Worm (Caenorhabditis elegans) whole organism, L2 larva: ENCODE measurements around the gene elo-9.

ENCODE experiments used
- C34F6.9 ChIP-seq: fragments of 150-350 bp; optimal IDR thresholded peaks from 2 replicates; lab custom pipeline; 2014; ENCODE audit warnings: missing biosample characterization, missing genetic modification characterization
- R02D3.7 ChIP-seq: fragments of 150-350 bp; optimal IDR thresholded peaks from 2 replicates; lab custom pipeline; 2014; ENCODE audit warnings: missing biosample characterization, missing genetic modification characterization
- Y55F3AM.14 ChIP-seq: fragments of 200-800 bp; sonication (Bioruptor generic); optimal IDR thresholded peaks from 2 replicates; lab custom pipeline; 2018; ENCODE audit warnings: mild to moderate bottlenecking, missing genetic modification characterization, missing compliant biosample characterization
- ZK546.5 ChIP-seq: sonication (generic microtip); optimal IDR thresholded peaks from 2 replicates; lab custom pipeline; 2017; ENCODE audit warnings: missing biosample characterization, missing genetic modification characterization
- aly-2 ChIP-seq: fragments of 150-350 bp; optimal IDR thresholded peaks from 2 replicates; lab custom pipeline; 2014; ENCODE audit warnings: missing biosample characterization, missing genetic modification characterization
- ama-1 ChIP-seq: fragments of 150-350 bp; optimal IDR thresholded peaks from 2 replicates; lab custom pipeline; 2018; ENCODE audit warnings: inconsistent platforms
- ceh-16 ChIP-seq: fragments of 150-350 bp; optimal IDR thresholded peaks from 2 replicates; lab custom pipeline; 2014; ENCODE audit warnings: missing biosample characterization, missing genetic modification characterization
- dmd-4 ChIP-seq: sonication (generic microtip); optimal IDR thresholded peaks from 2 replicates; lab custom pipeline; 2017; ENCODE audit warnings: missing biosample characterization, missing genetic modification characterization
- egl-27 ChIP-seq: sonication (generic microtip); optimal IDR thresholded peaks from 3 replicates; lab custom pipeline; 2017; ENCODE audit warnings: missing biosample characterization, missing genetic modification reagents, missing genetic modification characterization
- elt-1 ChIP-seq: fragments of 150-350 bp; optimal IDR thresholded peaks from 2 replicates; lab custom pipeline; 2014; ENCODE audit warnings: missing biosample characterization, missing genetic modification characterization
- fos-1 ChIP-seq: fragments of 150-350 bp; optimal IDR thresholded peaks from 2 replicates; lab custom pipeline; 2014; ENCODE audit warnings: missing biosample characterization, missing genetic modification characterization
- lin-39 ChIP-seq: fragments of 150-350 bp; optimal IDR thresholded peaks from 2 replicates; lab custom pipeline; 2014; ENCODE audit warnings: missing biosample characterization, missing genetic modification reagents, missing genetic modification characterization
- lsy-2 ChIP-seq, 2 experiments: fragments of 150-350 bp in 1 of 2; sonication (generic microtip) in 1 of 2; optimal IDR thresholded peaks; 2 replicates each; lab custom pipeline; 2014 to 2017; ENCODE audit warnings: missing biosample characterization in 2 of 2, missing genetic modification characterization in 2 of 2
- mab-5 ChIP-seq: fragments of 150-350 bp; optimal IDR thresholded peaks from 2 replicates; lab custom pipeline; 2014; ENCODE audit warnings: missing biosample characterization, missing genetic modification characterization
- mdl-1 ChIP-seq, 2 experiments: fragments of 150-350 bp in 1 of 2; sonication (generic microtip) in 1 of 2; optimal IDR thresholded peaks; 2 replicates each; lab custom pipeline; 2017; ENCODE audit warnings: missing biosample characterization in 2 of 2, missing genetic modification characterization in 2 of 2
- nhr-10 ChIP-seq: sonication (generic microtip); optimal IDR thresholded peaks from 2 replicates; lab custom pipeline; 2017; ENCODE audit warnings: missing biosample characterization, missing genetic modification characterization
- nhr-11 ChIP-seq: fragments of 150-350 bp; optimal IDR thresholded peaks from 2 replicates; lab custom pipeline; 2014; ENCODE audit warnings: missing biosample characterization, missing genetic modification characterization
- nhr-12 ChIP-seq: fragments of 150-350 bp; optimal IDR thresholded peaks from 2 replicates; lab custom pipeline; 2014; ENCODE audit warnings: missing biosample characterization, missing genetic modification characterization
- nhr-129 ChIP-seq: fragments of 150-350 bp; optimal IDR thresholded peaks from 2 replicates; lab custom pipeline; 2014; ENCODE audit warnings: missing biosample characterization, missing genetic modification characterization
- nhr-21 ChIP-seq: fragments of 150-350 bp; optimal IDR thresholded peaks from 2 replicates; lab custom pipeline; 2014; ENCODE audit warnings: missing biosample characterization, missing genetic modification characterization
- nhr-23 ChIP-seq: fragments of 150-350 bp; optimal IDR thresholded peaks from 2 replicates; lab custom pipeline; 2014; ENCODE audit warnings: missing biosample characterization, missing genetic modification reagents, missing genetic modification characterization
- nhr-25 ChIP-seq: fragments of 150-350 bp; sonication (generic microtip); optimal IDR thresholded peaks from 3 replicates; lab custom pipeline; 2014; ENCODE audit warnings: missing biosample characterization, missing genetic modification characterization
- nhr-77 ChIP-seq: fragments of 150-350 bp; optimal IDR thresholded peaks from 2 replicates; lab custom pipeline; 2014; ENCODE audit warnings: missing biosample characterization, missing genetic modification characterization
- peb-1 ChIP-seq: fragments of 150-350 bp; optimal IDR thresholded peaks from 2 replicates; lab custom pipeline; 2014; ENCODE audit warnings: missing biosample characterization, missing genetic modification characterization
- skn-1 ChIP-seq: sonication (generic microtip); optimal IDR thresholded peaks from 2 replicates; lab custom pipeline; 2017; ENCODE audit warnings: missing biosample characterization, missing genetic modification characterization
- sma-3 ChIP-seq: sonication (generic microtip); optimal IDR thresholded peaks from 2 replicates; lab custom pipeline; 2016; ENCODE audit warnings: missing genetic modification reagents, missing genetic modification characterization, missing compliant biosample characterization
- sma-9 ChIP-seq, 2 experiments: fragments of 150-350 bp in 1 of 2; sonication (generic microtip) in 1 of 2; optimal IDR thresholded peaks; 2 replicates each; lab custom pipeline; 2014 to 2016; ENCODE audit warnings: missing genetic modification characterization in 2 of 2, mild to moderate bottlenecking in 1 of 2, missing biosample characterization in 1 of 2, missing compliant biosample characterization in 1 of 2, missing genetic modification reagents in 1 of 2, moderate library complexity in 1 of 2
- snpc-4 ChIP-seq: fragments of 150-350 bp; optimal IDR thresholded peaks from 2 replicates; lab custom pipeline; 2014; ENCODE audit warnings: missing biosample characterization, missing genetic modification characterization
- unc-55 ChIP-seq: fragments of 150-350 bp; sonication (generic microtip); optimal IDR thresholded peaks from 3 replicates; lab custom pipeline; 2014; ENCODE audit warnings: missing biosample characterization, missing genetic modification reagents, missing genetic modification characterization
- unc-62 ChIP-seq: fragments of 150-350 bp; optimal IDR thresholded peaks from 2 replicates; lab custom pipeline; 2014; ENCODE audit warnings: missing biosample characterization, missing genetic modification reagents, missing genetic modification characterization
- ztf-4 ChIP-seq: fragments of 150-350 bp; optimal IDR thresholded peaks from 2 replicates; lab custom pipeline; 2014; ENCODE audit warnings: missing biosample characterization, missing genetic modification characterization

Gene elo-9

ce11 chrII:14946545-14946944 lies 17.4 kb downstream of the elo-9 start:
- no peak for TF ChIP-seq nhr-10 (tag; lab: Kevin White, UChicago)
- peak; percentile 14 for TF ChIP-seq unc-55 (GFP tag; lab: Kevin White, UChicago)

ce11 chrII:14945518-14945917 lies 18.4 kb downstream of the elo-9 start:
- TF ChIP-seq snpc-4 (tag; lab: Kevin White, UChicago), result peak; percentile 76
- TF ChIP-seq fos-1, result no peak

- no peak for TF ChIP-seq egl-27 (tag; lab: Kevin White, UChicago)
- TF ChIP-seq snpc-4 (tag; lab: Kevin White, UChicago), result no peak
- TF ChIP-seq R02D3.7, result no peak
- TF ChIP-seq nhr-11, result no peak
- no peak for TF ChIP-seq aly-2
- TF ChIP-seq ama-1 (lab: Kevin White, UChicago), result no peak
- TF ChIP-seq nhr-129, result no peak
- TF ChIP-seq nhr-23, result no peak
- no peak for TF ChIP-seq dmd-4 (tag; lab: Kevin White, UChicago)
- no peak for TF ChIP-seq lsy-2 (tag; optimal IDR thresholded peaks at IDR 0.05; lab: Kevin White, UChicago)
- TF ChIP-seq ZK546.5 (tag; lab: Kevin White, UChicago), result no peak
- TF ChIP-seq mdl-1 (tag; optimal IDR thresholded peaks at IDR 0.05; lab: Kevin White, UChicago), result no peak
- TF ChIP-seq elt-1 (tag; lab: Kevin White, UChicago), result no peak
- no peak for TF ChIP-seq mab-5
- TF ChIP-seq, all 48 proteins: peak for 0
Measured at ce11 chrII:14940980-14941379, 22.9 kb downstream of the elo-9 start.

ce11 chrII:14940325-14940724 lies 23.6 kb downstream of the elo-9 start:
- TF ChIP-seq nhr-12 (tag; lab: Kevin White, UChicago), result no peak
- no peak for TF ChIP-seq mdl-1 (tag; optimal IDR thresholded peaks at IDR 0.05; lab: Kevin White, UChicago)
- no peak for TF ChIP-seq lin-39 (tag; lab: Kevin White, UChicago)
- no peak for TF ChIP-seq nhr-25 (tag; lab: Kevin White, UChicago)
- no peak for TF ChIP-seq nhr-77 (tag; lab: Kevin White, UChicago)
- TF ChIP-seq Y55F3AM.14 (GFP tag; lab: Kevin White, UChicago), result no peak
- no peak for TF ChIP-seq C34F6.9 (tag; lab: Kevin White, UChicago)
- no peak for TF ChIP-seq nhr-23

- TF ChIP-seq lsy-2 (tag; optimal IDR thresholded peaks at IDR 0.05; lab: Kevin White, UChicago), result no peak
- TF ChIP-seq sma-9 (GFP tag; optimal IDR thresholded peaks at IDR 0.05; lab: Kevin White, UChicago), result peak; percentile 63
- TF ChIP-seq sma-9 (tag; optimal IDR thresholded peaks at IDR 0.05; lab: Kevin White, UChicago), result no peak
- TF ChIP-seq sma-3 (GFP tag; lab: Kevin White, UChicago), result no peak
- TF ChIP-seq nhr-23, result no peak
- peak; percentile 2 for TF ChIP-seq C34F6.9 (tag; lab: Kevin White, UChicago)
Measured at ce11 chrII:14938319-14938718, 25.6 kb downstream of the elo-9 start.

- TF ChIP-seq R02D3.7 (no peak), ZK546.5 (tag; lab: Kevin White, UChicago) (no peak), C34F6.9 (tag; lab: Kevin White, UChicago) (no peak), Y55F3AM.14 (GFP tag; lab: Kevin White, UChicago) (no peak), egl-27 (tag; lab: Kevin White, UChicago) (no peak), ztf-4 (tag; lab: Kevin White, UChicago) (no peak), skn-1 (no peak), nhr-11 (no peak), nhr-10 (tag; lab: Kevin White, UChicago) (no peak), nhr-21 (tag; lab: Kevin White, UChicago) (no peak), nhr-25 (tag; lab: Kevin White, UChicago) (no peak), peb-1 (tag; lab: Kevin White, UChicago) (no peak), nhr-23 (no peak), unc-62 (GFP tag; lab: Kevin White, UChicago) (no peak), ceh-16 (no peak), nhr-12 (tag; lab: Kevin White, UChicago) (no peak), mab-5 (no peak)
- TF ChIP-seq, all 48 proteins: peak for 0
Measured at ce11 chrII:14935431-14936071, 28.4 kb downstream of the elo-9 start.
